Worm (Caenorhabditis elegans) whole organism, L1 larva: Measurements from ENCODE around the gene M01F1.4.

ENCODE experiments used
- C04F5.9 ChIP-seq: sonication (generic microtip); optimal IDR thresholded peaks from 2 replicates; lab custom pipeline; 2016; ENCODE audit warnings: missing genetic modification characterization, missing compliant biosample characterization
- Y116A8C.19 ChIP-seq: sonication (generic microtip); optimal IDR thresholded peaks from 2 replicates; lab custom pipeline; 2016; ENCODE audit warnings: missing compliant biosample characterization, missing genetic modification characterization, borderline replicate concordance
- aha-1 ChIP-seq: fragments of 150-350 bp; optimal IDR thresholded peaks from 2 replicates; lab custom pipeline; 2014; ENCODE audit warnings: missing biosample characterization, missing genetic modification characterization
- ceh-8 ChIP-seq: fragments of 200-800 bp; sonication (Bioruptor generic); optimal IDR thresholded peaks from 2 replicates; lab custom pipeline; 2018; ENCODE audit warnings: mild to moderate bottlenecking, missing genetic modification characterization, moderate library complexity, missing compliant biosample characterization
- ceh-90 ChIP-seq: sonication (generic microtip); optimal IDR thresholded peaks from 2 replicates; lab custom pipeline; 2016; ENCODE audit warnings: missing genetic modification characterization, missing compliant biosample characterization
- dpl-1 ChIP-seq, 3 experiments: fragments of 150-350 bp in 2 of 3; sonication (generic microtip) in 1 of 3; optimal IDR thresholded peaks; 2 replicates each; lab custom pipeline; 2014 to 2017; ENCODE audit warnings: missing biosample characterization in 3 of 3, missing genetic modification characterization in 3 of 3, missing genetic modification reagents in 3 of 3
- efl-1 ChIP-seq, 4 experiments: fragments of 150-350 bp; optimal IDR thresholded peaks in 3 of 4; peaks in 1 of 4; 1 replicate in 1 of 4; 2 replicates in 3 of 4; lab custom pipeline; 2014; ENCODE audit warnings: missing biosample characterization in 2 of 4, missing genetic modification characterization in 2 of 4, missing genetic modification reagents in 2 of 4
- elt-2 ChIP-seq: sonication (generic microtip); optimal IDR thresholded peaks from 2 replicates; lab custom pipeline; 2016; ENCODE audit warnings: missing genetic modification characterization, mild to moderate bottlenecking, inconsistent platforms, missing compliant biosample characterization, missing genetic modification reagents
- ets-5 ChIP-seq: fragments of 200-800 bp; sonication (Bioruptor generic); IDR thresholded peaks from 2 replicates; pipeline ENCODE4 v1.3.6; 2022; ENCODE audit warnings: missing genetic modification characterization, missing compliant biosample characterization
- fos-1 ChIP-seq: fragments of 150-350 bp; optimal IDR thresholded peaks from 2 replicates; lab custom pipeline; 2014; ENCODE audit warnings: missing biosample characterization, missing genetic modification characterization
- irx-1 ChIP-seq: sonication (generic microtip); optimal IDR thresholded peaks from 2 replicates; lab custom pipeline; 2016; ENCODE audit warnings: missing genetic modification characterization, missing compliant biosample characterization
- isw-1 ChIP-seq: fragments of 200-800 bp; sonication (Bioruptor generic); IDR thresholded peaks from 2 replicates; pipeline ENCODE4 v1.3.6; 2022; ENCODE audit warnings: missing genetic modification characterization, missing compliant biosample characterization
- jun-1 ChIP-seq: fragments of 150-350 bp; optimal IDR thresholded peaks from 2 replicates; lab custom pipeline; 2014; ENCODE audit warnings: missing biosample characterization, missing genetic modification reagents, missing genetic modification characterization
- lin-14 ChIP-seq: fragments of 200-800 bp; sonication (Bioruptor generic); optimal IDR thresholded peaks from 2 replicates; lab custom pipeline; 2018; ENCODE audit warnings: mild to moderate bottlenecking, missing genetic modification characterization, moderate library complexity, missing compliant biosample characterization
- lin-15B ChIP-seq: fragments of 150-350 bp; sonication (generic microtip); optimal IDR thresholded peaks from 3 replicates; lab custom pipeline; 2014; ENCODE audit warnings: missing biosample characterization, missing genetic modification characterization
- lin-35 ChIP-seq, 2 experiments: fragments of 150-350 bp; optimal IDR thresholded peaks; 2 replicates each; lab custom pipeline; 2014; ENCODE audit warnings: missing biosample characterization in 2 of 2, missing genetic modification characterization in 2 of 2, missing genetic modification reagents in 2 of 2
- lir-3 ChIP-seq: sonication (generic microtip); optimal IDR thresholded peaks from 2 replicates; lab custom pipeline; 2016; ENCODE audit warnings: mild to moderate bottlenecking, missing genetic modification characterization, moderate library complexity, missing compliant biosample characterization; ENCODE audit not compliant: poor library complexity
- lsy-2 ChIP-seq, 2 experiments: fragments of 150-350 bp; optimal IDR thresholded peaks; 2 replicates each; lab custom pipeline; 2014; ENCODE audit warnings: missing biosample characterization in 2 of 2, missing genetic modification characterization in 2 of 2
- mab-9 ChIP-seq: fragments of 200-800 bp; sonication (Bioruptor generic); IDR thresholded peaks from 2 replicates; pipeline ENCODE4 v1.3.6; 2022; ENCODE audit warnings: missing genetic modification reagents, missing genetic modification characterization, missing compliant biosample characterization
- mdl-1 ChIP-seq, 2 experiments: fragments of 150-350 bp; optimal IDR thresholded peaks; 2 replicates each; lab custom pipeline; 2014 to 2017; ENCODE audit warnings: missing biosample characterization in 2 of 2, missing genetic modification characterization in 2 of 2, inconsistent platforms in 1 of 2
- mef-2 ChIP-seq: fragments of 150-350 bp; optimal IDR thresholded peaks from 2 replicates; lab custom pipeline; 2014; ENCODE audit warnings: missing biosample characterization, missing genetic modification characterization
- mep-1 ChIP-seq: fragments of 150-350 bp; optimal IDR thresholded peaks from 2 replicates; lab custom pipeline; 2014; ENCODE audit warnings: missing biosample characterization, missing genetic modification characterization
- nhr-11 ChIP-seq: fragments of 150-350 bp; optimal IDR thresholded peaks from 2 replicates; lab custom pipeline; 2014; ENCODE audit warnings: missing biosample characterization, missing genetic modification characterization
- nhr-12 ChIP-seq: sonication (generic microtip); optimal IDR thresholded peaks from 2 replicates; lab custom pipeline; 2017; ENCODE audit warnings: missing biosample characterization, missing genetic modification characterization
- nhr-237 ChIP-seq: fragments of 150-350 bp; optimal IDR thresholded peaks from 2 replicates; lab custom pipeline; 2014; ENCODE audit warnings: missing biosample characterization, missing genetic modification characterization
- nhr-28 ChIP-seq: fragments of 150-350 bp; optimal IDR thresholded peaks from 2 replicates; lab custom pipeline; 2014; ENCODE audit warnings: missing biosample characterization, missing genetic modification characterization
- nhr-77 ChIP-seq: fragments of 150-350 bp; optimal IDR thresholded peaks from 2 replicates; lab custom pipeline; 2014; ENCODE audit warnings: missing biosample characterization, missing genetic modification characterization
- nhr-84 ChIP-seq: sonication (generic microtip); optimal IDR thresholded peaks from 2 replicates; lab custom pipeline; 2017; ENCODE audit warnings: missing biosample characterization, missing genetic modification characterization
- pag-3 ChIP-seq: sonication (generic microtip); optimal IDR thresholded peaks from 2 replicates; lab custom pipeline; 2017; ENCODE audit warnings: missing genetic modification characterization, mild to moderate bottlenecking, missing compliant biosample characterization, antibody characterized with exemption, borderline replicate concordance; ENCODE audit not compliant: insufficient read depth
- pax-3 ChIP-seq: fragments of 200-800 bp; sonication (Bioruptor generic); optimal IDR thresholded peaks from 2 replicates; lab custom pipeline; 2018; ENCODE audit warnings: mild to moderate bottlenecking, missing genetic modification characterization, moderate library complexity, missing compliant biosample characterization
- pqm-1 ChIP-seq: sonication (generic microtip); optimal IDR thresholded peaks from 3 replicates; lab custom pipeline; 2017; ENCODE audit warnings: missing biosample characterization, missing genetic modification characterization
- skn-1 ChIP-seq: fragments of 150-350 bp; optimal IDR thresholded peaks from 2 replicates; lab custom pipeline; 2014; ENCODE audit warnings: missing biosample characterization, missing genetic modification characterization
- sox-4 ChIP-seq: sonication (generic microtip); optimal IDR thresholded peaks from 2 replicates; lab custom pipeline; 2016; ENCODE audit warnings: missing genetic modification characterization, missing compliant biosample characterization
- swsn-7 ChIP-seq: sonication (generic microtip); optimal IDR thresholded peaks from 2 replicates; lab custom pipeline; 2016; ENCODE audit warnings: missing genetic modification characterization, missing compliant biosample characterization
- tlp-1 ChIP-seq: fragments of 150-350 bp; optimal IDR thresholded peaks from 2 replicates; lab custom pipeline; 2014; ENCODE audit warnings: missing biosample characterization, missing genetic modification characterization
- unc-30 ChIP-seq: sonication (generic microtip); optimal IDR thresholded peaks from 2 replicates; lab custom pipeline; 2017; ENCODE audit warnings: missing biosample characterization, missing genetic modification characterization
- unc-86 ChIP-seq: sonication (generic microtip); optimal IDR thresholded peaks from 2 replicates; lab custom pipeline; 2016; ENCODE audit warnings: missing genetic modification characterization, missing compliant biosample characterization
- vab-15 ChIP-seq: sonication (generic microtip); optimal IDR thresholded peaks from 2 replicates; lab custom pipeline; 2017; ENCODE audit warnings: missing genotype, mild to moderate bottlenecking, missing genetic modification characterization, missing compliant biosample characterization
- xbp-1 ChIP-seq: sonication (generic microtip); optimal IDR thresholded peaks from 2 replicates; lab custom pipeline; 2016; ENCODE audit warnings: missing genetic modification characterization, missing compliant biosample characterization
- zag-1 ChIP-seq: fragments of 150-350 bp; optimal IDR thresholded peaks from 2 replicates; lab custom pipeline; 2014; ENCODE audit warnings: missing biosample characterization, missing genetic modification characterization
- zip-4 ChIP-seq: fragments of 200-800 bp; sonication (Bioruptor generic); optimal IDR thresholded peaks from 2 replicates; lab custom pipeline; 2018; ENCODE audit warnings: mild to moderate bottlenecking, missing genetic modification characterization, moderate library complexity, missing compliant biosample characterization
- ztf-11 ChIP-seq, 2 experiments: sonication (generic microtip); optimal IDR thresholded peaks; 2 replicates each; lab custom pipeline; 2016 to 2017; ENCODE audit warnings: missing genetic modification characterization in 2 of 2, missing biosample characterization in 1 of 2, missing compliant biosample characterization in 1 of 2
- ztf-4 ChIP-seq: fragments of 150-350 bp; optimal IDR thresholded peaks from 2 replicates; lab custom pipeline; 2014; ENCODE audit warnings: missing biosample characterization, missing genetic modification characterization

M01F1.4 gene

ce11 chrIII:3540424-3540823 is 30.6 kb upstream of the M01F1.4 start (continued):
- peak; percentile 63 to 67 for TF ChIP-seq efl-1 (optimal IDR thresholded peaks at IDR 0.05; lab: Kevin White, UChicago)
- peak; percentile 66 to 96 for TF ChIP-seq efl-1 (GFP tag; optimal IDR thresholded peaks at IDR 0.05 in 1 of 2; lab: Kevin White, UChicago)
- peak; percentile 43 for TF ChIP-seq elt-2
- TF ChIP-seq nhr-28 (tag; lab: Kevin White, UChicago), result no peak
- no peak for TF ChIP-seq unc-30 (tag; lab: Kevin White, UChicago)
- TF ChIP-seq nhr-84, result no peak
- no peak for TF ChIP-seq nhr-12 (tag; lab: Kevin White, UChicago)
- TF ChIP-seq C04F5.9 (tag; lab: Kevin White, UChicago), result peak; percentile 36
- no peak for TF ChIP-seq Y116A8C.19
- TF ChIP-seq lir-3 (tag; lab: Kevin White, UChicago), result peak; percentile 78
- TF ChIP-seq zag-1 (tag; lab: Kevin White, UChicago), result no peak
- peak; percentile 51 for TF ChIP-seq jun-1 (tag; lab: Kevin White, UChicago)
- TF ChIP-seq ztf-4 (tag; lab: Kevin White, UChicago), result no peak
- TF ChIP-seq lin-15B (tag; lab: Kevin White, UChicago), result peak; percentile 62
- no peak for TF ChIP-seq mab-9 (GFP tag; lab: Robert Waterston, UW)
- TF ChIP-seq dpl-1 (GFP tag; optimal IDR thresholded peaks at IDR 0.05; lab: Kevin White, UChicago), result peak; percentile 53 to 64 (median 63)
- no peak for TF ChIP-seq pag-3
- TF ChIP-seq swsn-7, result peak; percentile 71
- peak; percentile 63 for TF ChIP-seq isw-1
- TF ChIP-seq pax-3 (tag; lab: Kevin White, UChicago), result peak; percentile 85
- TF ChIP-seq fos-1, result peak; percentile 59
- TF ChIP-seq nhr-11 (tag; lab: Kevin White, UChicago), result no peak
- peak; percentile 73 for TF ChIP-seq mep-1
- no peak for TF ChIP-seq ets-5
- peak; percentile 51 for TF ChIP-seq ceh-90 (tag; lab: Kevin White, UChicago)
- peak in 1 of 2 experiments; percentile 73 for TF ChIP-seq ztf-11 (tag; optimal IDR thresholded peaks at IDR 0.05; lab: Kevin White, UChicago)
- no peak for TF ChIP-seq mef-2 (tag; lab: Kevin White, UChicago)
- peak; percentile 59 to 85 for TF ChIP-seq lin-35 (GFP tag; optimal IDR thresholded peaks at IDR 0.05; lab: Kevin White, UChicago)
- peak; percentile 29 for TF ChIP-seq nhr-77 (tag; lab: Kevin White, UChicago)
- TF ChIP-seq aha-1 (tag; lab: Kevin White, UChicago), result no peak

ce11 chrIII:3539499-3539898 is 29.7 kb upstream of the M01F1.4 start:
- TF ChIP-seq lsy-2 (tag; optimal IDR thresholded peaks at IDR 0.05; lab: Kevin White, UChicago), result no peak
- TF ChIP-seq mdl-1 (tag; optimal IDR thresholded peaks at IDR 0.05; lab: Kevin White, UChicago), result no peak
- no peak for TF ChIP-seq pqm-1 (tag; lab: Kevin White, UChicago)
- no peak for TF ChIP-seq ceh-8 (GFP tag; lab: Kevin White, UChicago)
- TF ChIP-seq lin-35 (GFP tag; optimal IDR thresholded peaks at IDR 0.05; lab: Kevin White, UChicago), result no peak
- no peak for TF ChIP-seq mef-2 (tag; lab: Kevin White, UChicago)
- no peak for TF ChIP-seq unc-86 (tag; lab: Kevin White, UChicago)
- no peak for TF ChIP-seq fos-1
- no peak for TF ChIP-seq vab-15 (tag; lab: Kevin White, UChicago)
- TF ChIP-seq lin-14 (GFP tag; lab: Kevin White, UChicago), result no peak
- no peak for TF ChIP-seq ztf-11 (tag; optimal IDR thresholded peaks at IDR 0.05; lab: Kevin White, UChicago)
- no peak for TF ChIP-seq ets-5
- no peak for TF ChIP-seq tlp-1
- no peak for TF ChIP-seq skn-1
- no peak for TF ChIP-seq irx-1 (tag; lab: Kevin White, UChicago)
- no peak for TF ChIP-seq nhr-237
- no peak for TF ChIP-seq sox-4
- TF ChIP-seq xbp-1, result no peak
- TF ChIP-seq zip-4, result no peak
